Worm (Caenorhabditis elegans) whole organism, young adult: Measurements from ENCODE around the gene srx-114.

Experiments
- B0019.2 ChIP-seq: fragments of 200-800 bp; sonication (Bioruptor generic); conservative IDR thresholded peaks from 2 replicates; pipeline ENCODE4 v1.3.6; 2022; ENCODE audit warnings: missing genetic modification reagents, missing genetic modification characterization, missing compliant biosample characterization
- F39B2.1 ChIP-seq: fragments of 200-800 bp; sonication (Bioruptor generic); IDR thresholded peaks from 2 replicates; pipeline ENCODE4 v1.3.6; 2022; ENCODE audit warnings: missing genetic modification reagents, missing genetic modification characterization, missing compliant biosample characterization
- ceh-79 ChIP-seq: sonication (generic microtip); optimal IDR thresholded peaks from 2 replicates; lab custom pipeline; 2017; ENCODE audit warnings: mild to moderate bottlenecking, missing genetic modification characterization, missing compliant biosample characterization
- dpl-1 ChIP-seq: fragments of 150-350 bp; optimal IDR thresholded peaks from 2 replicates; lab custom pipeline; 2014; ENCODE audit warnings: missing biosample characterization, missing genetic modification reagents, missing genetic modification characterization
- egl-18 ChIP-seq: fragments of 200-800 bp; sonication (Bioruptor generic); IDR thresholded peaks from 2 replicates; pipeline ENCODE4 v1.3.6; 2022; ENCODE audit warnings: missing genetic modification reagents, missing genetic modification characterization, missing compliant biosample characterization
- lag-1 ChIP-seq: fragments of 200-800 bp; sonication (Bioruptor generic); IDR thresholded peaks from 2 replicates; pipeline ENCODE4 v1.3.6; 2022; ENCODE audit warnings: missing genetic modification reagents, missing genetic modification characterization, missing compliant biosample characterization
- madf-8 ChIP-seq: fragments of 200-800 bp; sonication (Bioruptor generic); conservative IDR thresholded peaks from 2 replicates; pipeline ENCODE4 v1.3.6; 2022; ENCODE audit warnings: missing genetic modification reagents, missing genetic modification characterization, missing compliant biosample characterization
- nhr-179 ChIP-seq: sonication (generic microtip); optimal IDR thresholded peaks from 2 replicates; lab custom pipeline; 2016; ENCODE audit warnings: mild to moderate bottlenecking, missing genetic modification characterization, missing compliant biosample characterization
- nhr-80 ChIP-seq: sonication (generic microtip); optimal IDR thresholded peaks from 2 replicates; lab custom pipeline; 2016; ENCODE audit warnings: missing genetic modification characterization, missing compliant biosample characterization
- pha-4 ChIP-seq: fragments of 150-350 bp; sonication (generic microtip); optimal IDR thresholded peaks from 2 replicates; lab custom pipeline; 2014; ENCODE audit warnings: missing biosample characterization, missing genetic modification reagents, missing genetic modification characterization
- snpc-1.1 ChIP-seq: sonication (generic microtip); optimal IDR thresholded peaks from 2 replicates; lab custom pipeline; 2017; ENCODE audit warnings: missing genetic modification characterization, mild to moderate bottlenecking, missing compliant biosample characterization, antibody characterized with exemption, moderate library complexity, missing genotype, missing genetic modification reagents; ENCODE audit not compliant: insufficient read depth
- snpc-3.4 ChIP-seq: sonication (generic microtip); optimal IDR thresholded peaks from 2 replicates; lab custom pipeline; 2017; ENCODE audit warnings: missing genetic modification characterization, mild to moderate bottlenecking, missing compliant biosample characterization, antibody characterized with exemption, moderate library complexity, missing genotype, missing genetic modification reagents

ce11 chrII:5436833-5437232 is 3.9 kb upstream of the srx-114 start, which contains the start of gene dct-5:
- TF ChIP-seq egl-18 (GFP tag; lab: Robert Waterston, UW): no peak
- TF ChIP-seq F39B2.1 (GFP tag; lab: Robert Waterston, UW): no peak
- TF ChIP-seq nhr-179: no peak
- no peak for TF ChIP-seq snpc-3.4 (tag; lab: Kevin White, UChicago)
- TF ChIP-seq ceh-79 (tag; lab: Kevin White, UChicago): no peak
- TF ChIP-seq snpc-1.1 (tag; lab: Kevin White, UChicago): no peak
- no peak for TF ChIP-seq madf-8 (GFP tag; lab: Robert Waterston, UW)
- TF ChIP-seq lag-1 (GFP tag; lab: Robert Waterston, UW): no peak
- no peak for TF ChIP-seq B0019.2 (GFP tag; lab: Robert Waterston, UW)
- TF ChIP-seq dpl-1 (GFP tag; lab: Kevin White, UChicago): no peak
- TF ChIP-seq pha-4 (tag; lab: Kevin White, UChicago): no peak
- TF ChIP-seq nhr-80: no peak
